Fruit fly (Drosophila melanogaster) whole organism, pupa: ENCODE data around the gene Der-2.

Source experiments
- CG10348 ChIP-seq: fragments of 200-800 bp; sonication (Bioruptor generic); IDR thresholded peaks from 2 replicates; pipeline ENCODE4 v1.3.6; 2022; ENCODE audit warnings: missing biosample characterization, missing genetic modification characterization
- CG12605 ChIP-seq: fragments of 200-800 bp; sonication (Bioruptor generic); IDR thresholded peaks from 2 replicates; pipeline ENCODE4 v1.3.6; 2022; ENCODE audit warnings: missing biosample characterization, missing genetic modification characterization
- CG13204 ChIP-seq: fragments of 200-800 bp; sonication (Bioruptor generic); optimal IDR thresholded peaks from 2 replicates; lab custom pipeline; 2018; ENCODE audit warnings: missing biosample characterization, mild to moderate bottlenecking, missing genetic modification characterization, moderate library complexity
- CG14655 ChIP-seq: fragments of 200-800 bp; sonication (Bioruptor generic); optimal IDR thresholded peaks from 3 replicates; lab custom pipeline; 2017; ENCODE audit warnings: mild to moderate bottlenecking, missing biosample characterization, missing genetic modification reagents, missing genetic modification characterization
- CG15710 ChIP-seq: fragments of 200-800 bp; sonication (Bioruptor generic); optimal IDR thresholded peaks from 2 replicates; lab custom pipeline; 2018; ENCODE audit warnings: missing biosample characterization, mild to moderate bottlenecking, missing genetic modification characterization, moderate library complexity
- CG17806 ChIP-seq: fragments of 200-800 bp; sonication (Bioruptor generic); optimal IDR thresholded peaks from 2 replicates; lab custom pipeline; 2018; ENCODE audit warnings: missing biosample characterization, mild to moderate bottlenecking, missing genetic modification characterization, moderate library complexity
- CG32121 ChIP-seq: fragments of 200-800 bp; sonication (Bioruptor generic); IDR thresholded peaks from 2 replicates; pipeline ENCODE4 v1.3.6; 2022; ENCODE audit warnings: missing biosample characterization, missing genetic modification characterization
- CG34367 ChIP-seq: fragments of 200-800 bp; sonication (Bioruptor generic); optimal IDR thresholded peaks from 2 replicates; lab custom pipeline; 2018; ENCODE audit warnings: missing biosample characterization, mild to moderate bottlenecking, missing genetic modification characterization
- CG4496 ChIP-seq: fragments of 200-800 bp; sonication (Bioruptor generic); IDR thresholded peaks from 3 replicates; pipeline ENCODE4 v1.3.6; 2022; ENCODE audit warnings: missing biosample characterization, missing genetic modification characterization
- CG8159 ChIP-seq: fragments of 200-800 bp; sonication (Bioruptor generic); optimal IDR thresholded peaks from 3 replicates; lab custom pipeline; 2018; ENCODE audit warnings: missing biosample characterization, mild to moderate bottlenecking, missing genetic modification characterization, moderate library complexity
- CG8301 ChIP-seq: fragments of 200-800 bp; sonication (Bioruptor generic); optimal IDR thresholded peaks from 2 replicates; lab custom pipeline; 2018; ENCODE audit warnings: missing biosample characterization, mild to moderate bottlenecking, missing genetic modification characterization
- CG9948 ChIP-seq: fragments of 200-800 bp; sonication (Bioruptor generic); optimal IDR thresholded peaks from 2 replicates; lab custom pipeline; 2018; ENCODE audit warnings: missing biosample characterization, mild to moderate bottlenecking, missing genetic modification characterization, moderate library complexity
- D1 ChIP-seq: fragments of 200-800 bp; sonication (Bioruptor generic); optimal IDR thresholded peaks from 2 replicates; lab custom pipeline; 2018; ENCODE audit warnings: missing biosample characterization, mild to moderate bottlenecking, missing genetic modification characterization, moderate library complexity
- EcR ChIP-seq: fragments of 200-800 bp; sonication (Bioruptor generic); optimal IDR thresholded peaks from 3 replicates; lab custom pipeline; 2019; ENCODE audit warnings: missing biosample characterization, missing genetic modification characterization, mild to moderate bottlenecking, moderate library complexity, missing genetic modification reagents
- Ets98B ChIP-seq: fragments of 200-800 bp; sonication (Bioruptor generic); IDR thresholded peaks from 2 replicates; pipeline ENCODE4 v1.3.6; 2022; ENCODE audit warnings: missing biosample characterization, missing genetic modification characterization
- Pif1A ChIP-seq: fragments of 200-800 bp; sonication (Bioruptor generic); optimal IDR thresholded peaks from 3 replicates; lab custom pipeline; 2016; ENCODE audit warnings: missing biosample characterization, missing genetic modification characterization
- Pif1B ChIP-seq: fragments of 200-800 bp; sonication (Bioruptor generic); optimal IDR thresholded peaks from 3 replicates; lab custom pipeline; 2016; ENCODE audit warnings: missing biosample characterization, missing genetic modification characterization
- Snoo ChIP-seq: fragments of 200-800 bp; sonication (Bioruptor generic); optimal IDR thresholded peaks from 3 replicates; lab custom pipeline; 2017; ENCODE audit warnings: missing biosample characterization, mild to moderate bottlenecking, missing genetic modification characterization, inconsistent platforms
- fd96Ca ChIP-seq: fragments of 200-800 bp; sonication (Bioruptor generic); IDR thresholded peaks from 3 replicates; pipeline ENCODE4 v1.3.6; 2022; ENCODE audit warnings: missing biosample characterization, missing genetic modification characterization
- gl ChIP-seq: fragments of 200-800 bp; sonication (Bioruptor generic); optimal IDR thresholded peaks from 2 replicates; lab custom pipeline; 2018; ENCODE audit warnings: missing biosample characterization, mild to moderate bottlenecking, missing genetic modification characterization
- rn ChIP-seq: fragments of 200-800 bp; sonication (Bioruptor generic); IDR thresholded peaks from 2 replicates; pipeline ENCODE4 v1.3.6; 2022; ENCODE audit warnings: missing biosample characterization, missing genetic modification characterization

Der-2 gene

DNA sequence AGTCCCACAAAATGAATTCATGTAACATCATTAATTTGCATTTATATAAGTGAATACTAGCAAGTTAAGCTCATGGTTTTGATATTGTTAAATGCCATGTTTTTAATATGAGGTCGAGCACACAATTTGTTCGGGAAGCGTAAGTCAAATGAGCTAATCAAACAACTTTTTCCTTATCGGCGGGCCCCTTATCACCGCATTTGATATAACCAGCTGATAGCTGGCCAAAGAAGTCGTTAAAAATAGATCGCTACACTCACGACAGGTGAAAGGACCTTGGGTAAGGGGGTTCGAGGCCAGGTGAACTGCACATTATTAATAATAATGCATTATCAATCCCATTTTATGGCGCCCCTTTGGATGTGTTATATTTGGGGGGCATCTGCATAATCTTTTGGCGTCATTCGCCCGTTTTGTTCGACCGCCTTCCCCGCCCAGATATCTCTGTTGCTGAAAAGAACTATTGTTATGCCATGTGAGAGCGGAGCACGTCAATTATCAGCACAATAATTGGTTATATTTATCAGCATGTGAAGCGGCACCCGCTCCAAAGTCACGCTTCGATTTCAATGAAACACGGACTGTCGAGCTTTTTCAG lies 36.5 kb downstream of the Der-2 start:
- TF ChIP-seq rn (no peak), Pif1B (GFP tag; lab: Kevin White, UChicago) (no peak), Pif1A (GFP tag; lab: Kevin White, UChicago) (no peak), CG15710 (no peak), CG9948 (tag; lab: Kevin White, UChicago) (no peak), CG12605 (GFP tag; lab: Robert Waterston, UW) (no peak), CG13204 (no peak), CG8159 (tag; lab: Kevin White, UChicago) (no peak), fd96Ca (GFP tag; lab: Robert Waterston, UW) (no peak), D1 (no peak), CG10348 (GFP tag; lab: Robert Waterston, UW) (no peak), CG32121 (GFP tag; lab: Robert Waterston, UW) (no peak)

DNA sequence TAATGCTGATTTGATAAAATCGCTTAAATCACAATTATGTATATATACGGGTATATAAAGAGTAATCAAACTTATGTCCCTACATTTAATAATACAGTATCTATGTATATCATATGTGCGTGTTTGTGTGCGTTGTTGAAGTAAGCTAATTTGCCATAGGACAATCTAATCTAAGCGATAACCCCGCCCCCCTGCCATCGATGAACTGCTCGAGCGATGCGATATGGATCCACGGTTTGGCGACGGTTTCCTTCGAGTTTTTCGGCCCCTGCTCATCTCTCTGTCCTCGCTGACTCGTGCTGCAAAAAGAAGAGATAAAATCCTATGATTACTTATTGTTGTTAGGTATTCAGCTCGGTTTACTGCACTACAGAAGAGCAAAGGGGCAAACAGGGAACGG lies 37.2 kb downstream of the Der-2 start:
- TF ChIP-seq rn (no peak), CG14655 (GFP tag; lab: Kevin White, UChicago) (no peak), CG15710 (no peak), CG34367 (tag; lab: Kevin White, UChicago) (no peak), gl (tag; lab: Kevin White, UChicago) (no peak), Snoo (tag; lab: Kevin White, UChicago) (no peak), EcR (no peak), CG12605 (GFP tag; lab: Robert Waterston, UW) (no peak), CG8159 (tag; lab: Kevin White, UChicago) (no peak)

DNA sequence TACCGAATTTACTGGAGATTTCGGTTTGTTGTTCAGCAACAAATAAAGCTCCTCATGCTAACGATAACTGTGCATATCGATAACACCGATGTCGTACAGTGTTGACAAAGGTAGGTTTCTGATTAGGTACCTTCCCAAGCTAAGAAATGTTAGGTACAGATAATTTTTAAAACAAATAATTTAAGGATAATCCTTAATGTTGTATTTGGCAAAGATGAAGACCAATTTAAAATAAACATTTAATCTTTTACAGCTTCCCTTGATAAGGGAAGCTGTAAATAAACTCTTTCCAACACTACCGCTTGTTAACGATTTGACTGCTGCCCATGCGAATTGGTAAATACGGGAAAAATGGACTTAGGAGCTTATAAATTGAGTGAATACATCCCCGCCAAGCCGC lies 41.1 kb downstream of the Der-2 start, which contains the start of the genes Ttc1 and CG14882:
Gene Ttc1 (minus strand): TSS at position 71 of the 400 bp plus-strand sequence.
Gene CG14882 (plus strand): TSS at position 271 of the 400 bp plus-strand sequence.
- TF ChIP-seq Pif1B (GFP tag; lab: Kevin White, UChicago) (no peak), CG14655 (GFP tag; lab: Kevin White, UChicago) (no peak), CG15710 (peak; percentile 80), Ets98B (GFP tag; lab: Robert Waterston, UW) (peak; percentile 74), CG13204 (no peak), CG9948 (tag; lab: Kevin White, UChicago) (peak; percentile 70), fd96Ca (GFP tag; lab: Robert Waterston, UW) (peak; percentile 44; the same call in 1 of the 3 replicates), CG12605 (GFP tag; lab: Robert Waterston, UW) (peak; percentile 76), CG10348 (GFP tag; lab: Robert Waterston, UW) (peak; percentile 67; the same call in 1 of the 2 replicates), gl (tag; lab: Kevin White, UChicago) (peak; percentile 16), D1 (no peak), EcR (no peak), Snoo (tag; lab: Kevin White, UChicago) (peak; percentile 72), CG8301 (tag; lab: Kevin White, UChicago) (peak; percentile 62), CG32121 (GFP tag; lab: Robert Waterston, UW) (peak; percentile 87), CG17806 (tag; lab: Kevin White, UChicago) (peak; percentile 59), CG34367 (tag; lab: Kevin White, UChicago) (peak; percentile 64), Pif1A (GFP tag; lab: Kevin White, UChicago) (no peak), CG4496 (peak; percentile 74), CG8159 (tag; lab: Kevin White, UChicago) (no peak), rn (peak; percentile 61)

DNA sequence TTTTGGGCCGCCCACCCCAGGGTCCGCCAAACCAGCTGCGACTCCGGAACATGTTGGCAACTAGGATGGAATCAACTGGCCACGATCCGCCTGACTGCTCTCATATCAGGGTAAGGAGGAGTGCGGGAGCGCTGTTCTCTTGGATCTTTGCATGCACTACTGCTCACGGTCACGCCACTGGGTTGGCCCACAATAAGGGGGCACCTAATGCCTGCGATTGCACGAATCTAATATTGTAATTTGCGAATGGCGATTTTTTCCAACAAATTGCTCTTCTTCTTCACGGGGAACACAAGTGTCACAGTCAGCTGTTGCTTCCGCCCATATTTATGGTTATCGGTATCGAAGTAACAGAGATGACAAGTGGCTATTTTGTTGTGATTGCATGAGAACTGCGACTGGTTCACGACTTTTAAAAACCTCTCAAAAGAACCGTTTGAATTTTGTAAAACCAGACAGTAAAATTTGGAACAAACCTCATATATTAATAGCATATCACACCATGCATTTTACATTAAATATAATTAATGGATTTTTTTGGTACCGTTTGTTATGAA lies 42.6 kb downstream of the Der-2 start, which contains the start of gene ema:
Gene ema (minus strand): TSS at position 295 of the 557 bp plus-strand sequence.
- TF ChIP-seq Ets98B (GFP tag; lab: Robert Waterston, UW) (peak; percentile 36; the same call in 1 of the 2 replicates), CG8301 (tag; lab: Kevin White, UChicago) (no peak), CG32121 (GFP tag; lab: Robert Waterston, UW) (0 out of 2 replicates have a peak, but pooled peaks have one; percentile 18)

DNA sequence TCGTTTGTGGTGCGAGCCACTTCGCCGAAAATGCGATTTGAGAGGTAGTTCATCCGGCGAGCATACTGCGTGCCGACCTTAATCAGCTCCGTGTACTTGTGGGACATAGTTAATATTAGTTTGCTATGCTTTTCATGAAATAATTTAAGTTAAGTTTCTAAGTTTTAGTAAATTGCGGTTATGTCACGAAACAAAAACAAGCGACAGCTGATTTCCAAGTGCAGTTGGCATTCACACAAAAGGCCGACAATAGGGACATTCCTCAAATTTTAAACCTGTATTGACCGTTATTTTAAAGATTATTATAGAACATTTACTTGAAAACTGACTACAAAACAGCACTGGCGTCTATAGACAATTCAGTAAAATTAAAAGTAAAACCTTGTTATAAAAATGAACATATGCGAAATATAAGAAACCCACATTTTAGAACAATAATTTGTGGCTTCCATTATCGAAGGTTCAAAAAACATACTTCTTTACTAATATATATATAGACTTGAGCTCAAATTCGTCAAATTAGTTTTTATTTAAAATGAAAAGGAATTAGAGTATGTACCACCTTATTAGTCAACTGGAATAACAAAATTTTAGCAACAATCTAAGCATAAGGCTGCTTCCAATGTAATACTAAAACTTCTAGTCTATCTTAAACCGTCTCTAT lies 47.5 kb downstream of the Der-2 start, which contains the start of gene mRpS33:
Gene mRpS33 (minus strand): TSS at position 224 of the 664 bp plus-strand sequence.
- TF ChIP-seq CG15710 (no peak), CG12605 (GFP tag; lab: Robert Waterston, UW) (no peak), Pif1B (GFP tag; lab: Kevin White, UChicago) (no peak), gl (tag; lab: Kevin White, UChicago) (no peak), Pif1A (GFP tag; lab: Kevin White, UChicago) (no peak), rn (no peak), CG13204 (no peak), Ets98B (GFP tag; lab: Robert Waterston, UW) (no peak)
- TF ChIP-seq, all 21 proteins: peak for 0

DNA sequence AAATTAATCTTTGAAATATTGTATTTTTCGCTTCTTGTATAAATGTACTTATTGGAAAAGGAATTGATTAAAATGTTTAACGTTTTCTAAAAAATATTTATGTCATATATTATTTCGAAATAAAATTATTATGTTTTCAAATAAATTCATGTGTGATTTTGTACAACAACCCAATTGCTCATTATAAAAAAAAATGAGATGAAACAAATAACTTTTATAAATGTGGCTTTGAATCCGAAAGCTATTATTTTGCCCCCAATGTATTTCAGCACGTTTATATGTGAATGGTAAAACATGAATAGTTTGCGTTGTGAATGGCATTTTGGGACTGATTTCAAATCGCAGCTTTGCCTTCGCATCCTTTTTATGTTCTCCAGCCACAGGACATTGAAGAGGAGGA lies 49.4 kb downstream of the Der-2 start, which contains the start of gene CG14881:
Gene CG14881 (plus strand): TSS at position 301 of the 400 bp plus-strand sequence.
- TF ChIP-seq Ets98B (GFP tag; lab: Robert Waterston, UW), result no peak
- no peak for TF ChIP-seq fd96Ca (GFP tag; lab: Robert Waterston, UW)
- no peak for TF ChIP-seq CG13204
- no peak for TF ChIP-seq CG32121 (GFP tag; lab: Robert Waterston, UW)
